Worm (Caenorhabditis elegans) whole organism, L4/young adult: ENCODE data around the gene Y39B6A.69.

Experiments used
- dao-5 ChIP-seq: sonication (generic microtip); optimal IDR thresholded peaks from 2 replicates; lab custom pipeline; 2016; ENCODE audit warnings: missing genotype, missing genetic modification characterization, moderate library complexity, missing compliant biosample characterization
- him-1 ChIP-seq: sonication (generic microtip); optimal IDR thresholded peaks from 2 replicates; lab custom pipeline; 2016; ENCODE audit warnings: missing genotype, missing genetic modification reagents, missing genetic modification characterization, missing compliant biosample characterization

DNA sequence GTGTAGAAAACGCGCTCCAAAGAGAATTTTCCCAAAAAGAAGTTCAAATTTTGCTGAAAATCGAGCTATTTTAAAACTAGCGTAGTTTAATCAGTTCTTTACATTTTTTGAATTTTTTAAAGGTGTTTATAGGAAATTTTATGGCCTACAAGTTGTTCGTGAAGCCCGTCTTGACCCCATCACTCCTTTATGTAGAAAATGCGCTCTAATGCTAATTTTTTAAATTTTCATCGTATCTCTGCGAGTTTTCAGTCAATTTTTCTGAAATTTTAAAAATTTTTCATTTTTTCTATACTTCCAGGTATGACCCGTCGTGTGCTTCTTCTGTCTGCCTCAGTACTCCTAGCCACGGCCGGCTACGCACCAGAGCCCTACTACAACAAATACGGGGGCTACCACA lies 16.0 kb downstream of the Y39B6A.69 start, which contains the start of gene Y39B6A.9:
- TF ChIP-seq him-1 (tag; lab: Kevin White, UChicago), result no peak
- TF ChIP-seq dao-5, result no peak
